Worm (Caenorhabditis elegans) whole organism, dauer: Measurements from ENCODE around the gene nhr-233.

Source experiments
- unc-62 ChIP-seq: sonication (generic microtip); optimal IDR thresholded peaks from 2 replicates; lab custom pipeline; 2017; ENCODE audit warnings: missing biosample characterization, missing genetic modification reagents, missing genetic modification characterization

The nhr-233 gene

DNA sequence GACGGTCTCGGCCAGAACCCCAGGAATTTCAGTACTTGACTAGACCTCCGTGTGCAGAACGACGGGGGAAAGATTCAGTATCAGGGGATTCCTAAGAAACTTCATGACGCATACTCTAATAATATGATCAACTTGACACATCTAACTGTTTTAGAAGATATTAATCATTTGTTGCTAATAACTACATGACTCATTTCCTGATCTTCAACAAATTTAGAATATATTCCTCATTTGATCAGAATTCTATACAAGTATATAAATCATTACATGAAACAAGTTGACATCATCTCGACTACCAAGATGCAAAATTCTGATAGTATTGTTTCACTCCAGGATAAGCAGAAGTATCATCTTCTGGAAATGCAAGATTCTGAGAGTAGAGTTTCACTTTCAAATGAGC, 35.4 kb downstream of the nhr-233 start, which contains the start of gene Y32B12B.8:
Y32B12B.8 (plus strand) TSS at position 301 of the 400 bp plus-strand sequence.
- TF ChIP-seq unc-62 (GFP tag; lab: Kevin White, UChicago): no peak

DNA sequence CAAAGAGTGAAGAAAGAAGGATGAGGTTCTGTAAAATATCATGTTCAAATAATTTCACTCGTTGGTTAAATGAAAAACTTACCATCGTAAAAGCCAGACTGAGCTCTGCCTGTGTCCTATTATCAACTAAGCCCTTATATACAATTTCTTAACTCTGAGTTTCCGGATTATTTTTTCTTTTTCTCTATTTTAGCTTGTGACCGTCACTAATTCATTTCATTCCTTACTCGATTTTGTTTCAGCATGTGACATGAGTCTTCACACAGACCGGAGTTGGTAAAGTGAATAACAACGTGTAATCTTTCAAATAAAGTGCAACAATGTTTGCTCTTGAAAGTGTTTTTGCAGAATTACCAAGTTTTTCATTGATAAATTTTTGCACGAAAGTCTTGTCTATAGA, 36.6 kb downstream of the nhr-233 start, which contains the start of gene cpr-2:
cpr-2 (minus strand) TSS at position 101 of the 400 bp plus-strand sequence.
- no peak for TF ChIP-seq unc-62 (GFP tag; lab: Kevin White, UChicago)

DNA sequence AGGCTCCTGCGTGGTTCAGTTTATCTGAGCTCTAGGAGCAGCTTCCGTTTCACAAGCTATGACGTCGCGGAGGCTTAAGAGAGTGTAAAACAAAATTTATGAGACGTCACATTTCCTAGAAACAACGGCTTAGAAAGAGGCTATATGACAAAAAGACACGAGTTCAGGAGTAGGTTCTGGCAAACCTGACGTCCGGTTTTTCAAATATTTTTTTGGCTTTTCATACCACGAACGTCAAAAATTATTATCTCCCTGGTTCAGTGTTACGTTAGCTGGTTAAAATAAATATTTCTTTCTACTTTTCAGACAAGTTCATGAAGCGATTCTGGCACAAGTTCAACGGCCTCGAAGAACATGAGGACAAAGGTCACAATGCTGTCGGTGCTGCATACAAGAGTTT, 42.8 kb downstream of the nhr-233 start, which contains the start of gene F36D3.16:
F36D3.16 (plus strand) TSS at position 301 of the 400 bp plus-strand sequence.
- no peak for TF ChIP-seq unc-62 (GFP tag; lab: Kevin White, UChicago)

DNA sequence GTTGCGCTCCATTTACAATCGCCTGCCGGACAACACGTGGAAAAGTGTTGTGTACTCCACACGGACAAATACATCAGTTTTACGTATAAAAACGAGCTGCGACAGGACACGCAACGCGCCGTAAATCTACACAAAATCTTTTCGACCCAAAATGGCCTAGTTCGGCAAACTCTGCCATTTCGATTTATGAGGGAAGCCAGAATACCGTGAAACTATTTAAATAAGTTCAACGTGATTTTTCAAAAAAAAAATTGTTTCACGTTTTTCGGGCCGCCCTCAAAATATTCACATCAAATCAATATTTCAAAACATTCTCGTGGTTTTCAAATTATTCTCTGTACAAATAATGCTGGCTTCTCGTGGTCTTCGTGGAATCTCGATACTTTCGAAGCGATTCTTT, 43.7 kb downstream of the nhr-233 start, which contains the start of gene F36D3.8:
F36D3.8 (plus strand) TSS at position 301 of the 400 bp plus-strand sequence.
- no peak for TF ChIP-seq unc-62 (GFP tag; lab: Kevin White, UChicago)

DNA sequence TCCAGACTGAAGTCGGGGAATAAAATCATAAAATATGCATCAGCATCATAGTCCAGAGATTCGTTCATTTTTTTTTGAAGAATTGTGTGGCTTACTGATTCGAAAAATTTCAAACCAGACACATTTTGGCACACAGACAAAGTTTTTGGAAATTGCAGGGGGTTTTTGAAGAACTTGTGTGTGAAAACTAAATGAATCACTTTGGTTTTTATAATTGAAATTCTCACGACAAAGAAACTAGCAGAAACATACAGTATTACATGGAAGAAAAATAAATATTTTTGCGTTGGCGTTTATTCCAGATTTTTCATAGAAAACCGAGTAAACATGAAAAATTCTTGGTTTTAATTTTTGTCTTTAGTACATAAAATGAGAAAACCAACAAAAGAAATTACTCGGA, 48.4 kb downstream of the nhr-233 start, which contains the start of gene srw-34:
srw-34 (minus strand) TSS at position 101 of the 400 bp plus-strand sequence.
- TF ChIP-seq unc-62 (GFP tag; lab: Kevin White, UChicago): no peak
